Comparison of ENCODE assay signal across 1 fruit fly cellular context in the genomic region with DNA sequence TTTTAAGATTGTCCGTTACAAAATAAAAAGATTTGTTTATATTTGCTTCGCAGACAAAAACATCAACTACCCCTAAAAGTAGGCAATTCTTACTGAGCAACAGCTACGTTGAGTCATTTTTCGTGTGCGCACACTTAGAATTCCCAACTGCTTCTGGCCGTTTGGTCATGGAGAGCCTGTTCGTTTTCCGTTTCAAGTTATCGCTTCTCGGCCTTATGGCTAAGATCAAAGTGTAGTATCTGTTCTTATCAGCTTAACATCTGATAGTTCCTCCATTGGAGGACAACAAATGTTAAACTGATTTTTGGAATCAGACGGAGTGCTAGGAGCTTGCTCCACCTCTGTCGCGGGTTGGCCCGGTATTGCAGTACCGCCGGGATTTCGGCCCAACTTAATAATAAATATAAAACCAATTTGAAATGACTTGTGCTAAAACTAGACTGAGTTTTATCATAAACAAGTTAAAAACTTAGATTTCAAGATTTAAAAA.
TF ChIP-seq lines count a peak whose summit lies in the region.
"Not testable (repeated sequence)": the region's sequence is repeated elsewhere in the genome, so short reads cannot be mapped to it uniquely, and the experiment has no call there.

No protein-coding gene starts in this region.

TF ChIP-seq in whole organism, embryonic, 481 proteins besides CTCF, POLR2A, EP300 and RAD21 (continued from another document and continues in another):
- TF ChIP-seq Drgx (GFP tag; IDR thresholded peaks at IDR 0.05; lab: Robert Waterston, UW) (peak; percentile 61), Atf3 (GFP tag; optimal IDR thresholded peaks at IDR 0.05; lab: Kevin White, UChicago) (peak; percentile 21), Nf-YC (tag; optimal IDR thresholded peaks at IDR 0.05; lab: Kevin White, UChicago) (peak; percentile 37), CG2120 (GFP tag; optimal IDR thresholded peaks at IDR 0.05; lab: Kevin White, UChicago) (peak; percentile 64), CG8089 (GFP tag; optimal IDR thresholded peaks at IDR 0.05; lab: Kevin White, UChicago) (peak; percentile 8), knrl (GFP tag; IDR thresholded peaks at IDR 0.05; lab: Robert Waterston, UW; ENCODE audit: partially characterized antibody) (peak; percentile 78; the same call in 2 of the 3 replicates), CG2712 (tag; optimal IDR thresholded peaks at IDR 0.05; lab: Kevin White, UChicago) (peak; percentile 53), ftz-f1 (GFP tag; optimal IDR thresholded peaks at IDR 0.05; lab: Kevin White, UChicago) (peak; percentile 13), ewg (GFP tag; optimal IDR thresholded peaks at IDR 0.05; lab: Kevin White, UChicago) (peak; percentile 38), CG15601 (tag; optimal IDR thresholded peaks at IDR 0.05; lab: Kevin White, UChicago) (peak; percentile 7), ems (GFP tag; optimal IDR thresholded peaks at IDR 0.05; lab: Kevin White, UChicago) (peak; percentile 62), CG9817 (tag; optimal IDR thresholded peaks at IDR 0.05; lab: Kevin White, UChicago) (peak; percentile 26), CG9932 (GFP tag; IDR thresholded peaks at IDR 0.05; lab: Robert Waterston, UW) (peak; percentile 59; the same call in 1 of the 2 replicates), lilli (GFP tag; optimal IDR thresholded peaks at IDR 0.05; lab: Kevin White, UChicago) (peak; percentile 59), Ets65A (GFP tag; lab: Kevin White, UChicago) (peak; percentile 93), CG4854 (GFP tag; optimal IDR thresholded peaks at IDR 0.05; lab: Kevin White, UChicago) (peak; percentile 61), bbx (GFP tag; IDR thresholded peaks at IDR 0.05; lab: Robert Waterston, UW; ENCODE audit: partially characterized antibody) (peak; percentile 77), CG18262 (tag; optimal IDR thresholded peaks at IDR 0.05; lab: Kevin White, UChicago) (peak; percentile 44), Ssrp (tag; optimal IDR thresholded peaks at IDR 0.05; lab: Kevin White, UChicago) (peak; percentile 2), CG10209 (GFP tag; optimal IDR thresholded peaks at IDR 0.05; lab: Kevin White, UChicago) (peak; percentile 59), Meics (GFP tag; optimal IDR thresholded peaks at IDR 0.05; lab: Kevin White, UChicago) (peak; percentile 50), gce (GFP tag; IDR thresholded peaks at IDR 0.05; lab: Robert Waterston, UW) (0 out of 3 replicates have a peak, but pooled peaks have one; percentile 55), otp (GFP tag; IDR thresholded peaks at IDR 0.05; lab: Robert Waterston, UW) (peak; percentile 76), CG17361 (GFP tag; IDR thresholded peaks at IDR 0.05; lab: Robert Waterston, UW) (peak; percentile 52; the same call in 1 of the 3 replicates), tna (GFP tag; IDR thresholded peaks at IDR 0.05; lab: Robert Waterston, UW; ENCODE audit: partially characterized antibody) (peak; percentile 55), Atf6 (GFP tag; IDR thresholded peaks at IDR 0.05; lab: Robert Waterston, UW) (peak; percentile 49; the same call in 1 of the 2 replicates), Atf-2 (GFP tag; optimal IDR thresholded peaks at IDR 0.05; lab: Kevin White, UChicago) (peak; percentile 9), CG11247 (GFP tag; IDR thresholded peaks at IDR 0.05; lab: Robert Waterston, UW) (peak; percentile 70), HLH4C (GFP tag; IDR thresholded peaks at IDR 0.05; lab: Robert Waterston, UW; ENCODE audit: partially characterized antibody) (peak; percentile 25; the same call in 1 of the 3 replicates), CG11085 (GFP tag; IDR thresholded peaks at IDR 0.05; lab: Robert Waterston, UW) (peak; percentile 61; the same call in 1 of the 2 replicates), Chrac-16 (GFP tag; optimal IDR thresholded peaks at IDR 0.05; lab: Kevin White, UChicago) (peak; percentile 13), CG6854 (GFP tag; optimal IDR thresholded peaks at IDR 0.05; lab: Kevin White, UChicago) (peak; percentile 31), CG1024 (GFP tag; IDR thresholded peaks at IDR 0.05; lab: Robert Waterston, UW) (peak; percentile 50; the same call in 1 of the 2 replicates), CG33213 (GFP tag; optimal IDR thresholded peaks at IDR 0.05; lab: Kevin White, UChicago) (peak; percentile 81), B-H2 (GFP tag; optimal IDR thresholded peaks at IDR 0.05; lab: Kevin White, UChicago) (peak; percentile 39), pros (GFP tag; optimal IDR thresholded peaks at IDR 0.05; lab: Kevin White, UChicago) (peak; percentile 98), CHES-1-like (GFP tag; optimal IDR thresholded peaks at IDR 0.05; lab: Kevin White, UChicago) (peak; percentile 24), Stat92E (GFP tag; optimal IDR thresholded peaks at IDR 0.05; lab: Kevin White, UChicago) (peak in 1 of 3 experiments; percentile 87), bcd (GFP tag; optimal IDR thresholded peaks at IDR 0.05; lab: Kevin White, UChicago) (peak; percentile 54), toy (GFP tag; IDR thresholded peaks at IDR 0.05; lab: Robert Waterston, UW) (0 out of 2 replicates have a peak, but pooled peaks have one; percentile 34), jigr1 (GFP tag; IDR thresholded peaks at IDR 0.05; lab: Robert Waterston, UW) (0 out of 3 replicates have a peak, but pooled peaks have one; percentile 14), ken (GFP tag; IDR thresholded peaks at IDR 0.05; lab: Robert Waterston, UW) (peak; percentile 65; the same call in 2 of the 3 replicates), Adf1 (GFP tag; IDR thresholded peaks at IDR 0.05; lab: Robert Waterston, UW) (peak; percentile 26; the same call in 1 of the 2 replicates), grn (GFP tag; optimal IDR thresholded peaks at IDR 0.05; lab: Kevin White, UChicago) (peak; percentile 81), ash1 (GFP tag; optimal IDR thresholded peaks at IDR 0.05; lab: Kevin White, UChicago) (peak; percentile 23), chn (GFP tag; optimal IDR thresholded peaks at IDR 0.05; lab: Kevin White, UChicago) (peak; percentile 27), vfl (GFP tag; optimal IDR thresholded peaks at IDR 0.05; lab: Kevin White, UChicago) (peak; percentile 21), CG31441 (GFP tag; IDR thresholded peaks at IDR 0.05; lab: Robert Waterston, UW) (peak; percentile 53; the same call in 1 of the 2 replicates), B-H1 (GFP tag; IDR thresholded peaks at IDR 0.05; lab: Robert Waterston, UW) (peak; percentile 40; the same call in 1 of the 3 replicates), kni (GFP tag; optimal IDR thresholded peaks at IDR 0.05; lab: Kevin White, UChicago) (peak; percentile 95), prd (GFP tag; IDR thresholded peaks at IDR 0.05; lab: Robert Waterston, UW) (peak; percentile 67), CG9727 (GFP tag; optimal IDR thresholded peaks at IDR 0.05; lab: Kevin White, UChicago) (peak; percentile 25), seq (GFP tag; IDR thresholded peaks at IDR 0.05; lab: Robert Waterston, UW) (peak; percentile 46; the same call in 1 of the 2 replicates), hkb (GFP tag; IDR thresholded peaks at IDR 0.05; lab: Robert Waterston, UW) (peak; percentile 75), CG14014 (GFP tag; IDR thresholded peaks at IDR 0.05; lab: Robert Waterston, UW) (peak; percentile 41; the same call in 1 of the 2 replicates), CG12391 (tag; optimal IDR thresholded peaks at IDR 0.05; lab: Kevin White, UChicago) (peak; percentile 33), Ptx1 (GFP tag; IDR thresholded peaks at IDR 0.05; lab: Robert Waterston, UW) (peak; percentile 43; the same call in 1 of the 2 replicates), ara (GFP tag; IDR thresholded peaks at IDR 0.05; lab: Robert Waterston, UW) (peak; percentile 49; the same call in 1 of the 2 replicates), her (GFP tag; optimal IDR thresholded peaks at IDR 0.05; lab: Kevin White, UChicago) (peak; percentile 73), ERR (GFP tag; optimal IDR thresholded peaks at IDR 0.05; lab: Kevin White, UChicago) (peak; percentile 76), Max (GFP tag; optimal IDR thresholded peaks at IDR 0.05; lab: Kevin White, UChicago) (peak; percentile 56), CG32532 (GFP tag; IDR thresholded peaks at IDR 0.05; lab: Robert Waterston, UW) (peak; percentile 72), jumu (GFP tag; optimal IDR thresholded peaks at IDR 0.05; lab: Kevin White, UChicago) (peak; percentile 43), lab (GFP tag; optimal IDR thresholded peaks at IDR 0.05; lab: Kevin White, UChicago) (peak; percentile 74), CG15696 (tag; optimal IDR thresholded peaks at IDR 0.05; lab: Kevin White, UChicago) (peak; percentile 73), Hsf (GFP tag; optimal IDR thresholded peaks at IDR 0.05; lab: Kevin White, UChicago) (peak; percentile 44), dati (GFP tag; IDR thresholded peaks at IDR 0.05; lab: Robert Waterston, UW) (peak; percentile 31; the same call in 1 of the 2 replicates), NfI (GFP tag; optimal IDR thresholded peaks at IDR 0.05; lab: Kevin White, UChicago) (peak; percentile 13), ato (GFP tag; IDR thresholded peaks at IDR 0.05; lab: Robert Waterston, UW; ENCODE audit: partially characterized antibody) (peak; percentile 5; the same call in 1 of the 2 replicates), CG34224 (GFP tag; IDR thresholded peaks at IDR 0.05; lab: Robert Waterston, UW; ENCODE audit: partially characterized antibody) (peak; percentile 35; the same call in 1 of the 3 replicates), zen (tag; optimal IDR thresholded peaks at IDR 0.05; lab: Kevin White, UChicago) (peak; percentile 59), nerfin-1 (tag; optimal IDR thresholded peaks at IDR 0.05; lab: Kevin White, UChicago) (peak; percentile 28), Mes4 (GFP tag; optimal IDR thresholded peaks at IDR 0.05; lab: Kevin White, UChicago) (peak; percentile 58), mirr (GFP tag; optimal IDR thresholded peaks at IDR 0.05; lab: Kevin White, UChicago) (peak; percentile 76), CG17612 (GFP tag; IDR thresholded peaks at IDR 0.05; lab: Robert Waterston, UW) (peak; percentile 47; the same call in 1 of the 2 replicates), Ets97D (GFP tag; optimal IDR thresholded peaks at IDR 0.05; lab: Kevin White, UChicago) (peak; percentile 33), Asciz (GFP tag; optimal IDR thresholded peaks at IDR 0.05; lab: Kevin White, UChicago) (peak; percentile 39), nmo (GFP tag; optimal IDR thresholded peaks at IDR 0.05; lab: Kevin White, UChicago) (peak; percentile 45), peb (GFP tag; IDR thresholded peaks at IDR 0.05; lab: Robert Waterston, UW) (peak; percentile 58; the same call in 1 of the 2 replicates), sisA (GFP tag; IDR thresholded peaks at IDR 0.05; lab: Robert Waterston, UW) (peak; percentile 49; the same call in 1 of the 2 replicates), CG10366 (GFP tag; IDR thresholded peaks at IDR 0.05; lab: Robert Waterston, UW) (peak; percentile 44; the same call in 1 of the 2 replicates), ranshi (GFP tag; IDR thresholded peaks at IDR 0.05; lab: Robert Waterston, UW) (0 out of 2 replicates have a peak, but pooled peaks have one; percentile 58), CG16813 (GFP tag; IDR thresholded peaks at IDR 0.05; lab: Robert Waterston, UW; ENCODE audit: partially characterized antibody) (peak; percentile 54; the same call in 2 of the 3 replicates), CG16779 (GFP tag; IDR thresholded peaks at IDR 0.05; lab: Robert Waterston, UW) (peak; percentile 51; the same call in 1 of the 2 replicates), CG18764 (GFP tag; optimal IDR thresholded peaks at IDR 0.05; lab: Kevin White, UChicago) (peak; percentile 32), shn (GFP tag; optimal IDR thresholded peaks at IDR 0.05; lab: Kevin White, UChicago) (peak; percentile 44), CG14050 (GFP tag; IDR thresholded peaks at IDR 0.05; lab: Robert Waterston, UW) (0 out of 3 replicates have a peak, but pooled peaks have one; percentile 16), CG17328 (GFP tag; IDR thresholded peaks at IDR 0.05; lab: Robert Waterston, UW) (peak; percentile 8; the same call in 1 of the 2 replicates), CG3847 (GFP tag; IDR thresholded peaks at IDR 0.05; lab: Robert Waterston, UW) (0 out of 2 replicates have a peak, but pooled peaks have one; percentile 13), CG9876 (GFP tag; optimal IDR thresholded peaks at IDR 0.05; lab: Kevin White, UChicago) (peak; percentile 23), Awh (GFP tag; IDR thresholded peaks at IDR 0.05; lab: Robert Waterston, UW) (peak; percentile 62; the same call in 1 of the 2 replicates), abd-A (tag; optimal IDR thresholded peaks at IDR 0.05; lab: Kevin White, UChicago) (peak; percentile 76), E2f1 (GFP tag; IDR thresholded peaks at IDR 0.05; lab: Robert Waterston, UW) (peak; percentile 49; the same call in 1 of the 2 replicates), CG4424 (GFP tag; optimal IDR thresholded peaks at IDR 0.05; lab: Kevin White, UChicago) (peak; percentile 35), CG13424 (tag; optimal IDR thresholded peaks at IDR 0.05; lab: Kevin White, UChicago) (peak; percentile 1), NFAT (GFP tag; IDR thresholded peaks at IDR 0.05; lab: Robert Waterston, UW) (peak; percentile 55; the same call in 1 of the 2 replicates), CG1603 (tag; optimal IDR thresholded peaks at IDR 0.05; lab: Kevin White, UChicago) (peak; percentile 46), HLH3B (GFP tag; IDR thresholded peaks at IDR 0.05; lab: Robert Waterston, UW) (peak; percentile 66; the same call in 1 of the 2 replicates), CoRest (tag; optimal IDR thresholded peaks at IDR 0.05; lab: Kevin White, UChicago) (peak; percentile 36), CG30403 (GFP tag; optimal IDR thresholded peaks at IDR 0.05; lab: Kevin White, UChicago) (peak; percentile 30), Taf1 (GFP tag; IDR thresholded peaks at IDR 0.05; lab: Robert Waterston, UW) (peak; percentile 46; the same call in 1 of the 2 replicates), Dip3 (GFP tag; optimal IDR thresholded peaks at IDR 0.05; lab: Kevin White, UChicago) (peak; percentile 28), CG12942 (GFP tag; optimal IDR thresholded peaks at IDR 0.05; lab: Kevin White, UChicago) (peak; percentile 19), sug (tag; optimal IDR thresholded peaks at IDR 0.05; lab: Kevin White, UChicago) (peak; percentile 33), nom (GFP tag; optimal IDR thresholded peaks at IDR 0.05; lab: Kevin White, UChicago) (peak; percentile 41), HLH54F (GFP tag; optimal IDR thresholded peaks at IDR 0.05; lab: Kevin White, UChicago) (peak; percentile 68), eyg (GFP tag; optimal IDR thresholded peaks at IDR 0.05; lab: Kevin White, UChicago) (peak; percentile 55), fd96Cb (tag; optimal IDR thresholded peaks at IDR 0.05; lab: Kevin White, UChicago) (peak; percentile 59), CG1792 (GFP tag; optimal IDR thresholded peaks at IDR 0.05; lab: Kevin White, UChicago) (peak; percentile 58), CG1233 (GFP tag; optimal IDR thresholded peaks at IDR 0.05; lab: Kevin White, UChicago) (peak; percentile 67), grau (tag; optimal IDR thresholded peaks at IDR 0.05; lab: Kevin White, UChicago) (peak; percentile 41), Dad (GFP tag; optimal IDR thresholded peaks at IDR 0.05; lab: Kevin White, UChicago) (peak; percentile 68), D19A (tag; optimal IDR thresholded peaks at IDR 0.05; lab: Kevin White, UChicago) (peak; percentile 21)
- TF ChIP-seq prd, hkb (optimal IDR thresholded peaks at IDR 0.05; lab: Kevin White, UChicago): not testable (repeated sequence)
